Worm (Caenorhabditis elegans) whole organism, L4 larva: ENCODE data around the gene T03D8.6.

Experiments
- F10B5.3 ChIP-seq: sonication (generic microtip); optimal IDR thresholded peaks from 2 replicates; lab custom pipeline; 2016; ENCODE audit warnings: mild to moderate bottlenecking, missing genetic modification characterization, missing compliant biosample characterization
- F37D6.2 ChIP-seq: sonication (generic microtip); optimal IDR thresholded peaks from 2 replicates; lab custom pipeline; 2016; ENCODE audit warnings: mild to moderate bottlenecking, missing genetic modification characterization, missing compliant biosample characterization
- F44E2.7 ChIP-seq: fragments of 200-800 bp; sonication (Bioruptor generic); IDR thresholded peaks from 2 replicates; pipeline ENCODE4 v2.1.2; 2022; ENCODE audit warnings: missing genetic modification characterization, missing compliant biosample characterization
- R02D3.7 ChIP-seq: fragments of 150-350 bp; sonication (generic microtip); optimal IDR thresholded peaks from 3 replicates; lab custom pipeline; 2014; ENCODE audit warnings: missing biosample characterization, missing genetic modification characterization
- Y48G9A.11 ChIP-seq: fragments of 200-800 bp; sonication (Bioruptor generic); IDR thresholded peaks from 2 replicates; pipeline ENCODE4 v1.3.6; 2022; ENCODE audit warnings: missing genetic modification reagents, missing genetic modification characterization, missing compliant biosample characterization
- Y75B8A.6 ChIP-seq: fragments of 200-800 bp; sonication (Bioruptor generic); IDR thresholded peaks from 2 replicates; pipeline ENCODE4 v1.3.6; 2022; ENCODE audit warnings: missing genetic modification reagents, missing genetic modification characterization, missing compliant biosample characterization
- ZK546.5 ChIP-seq, 2 experiments: sonication (generic microtip); optimal IDR thresholded peaks; 2 replicates each; lab custom pipeline; 2017; ENCODE audit warnings: missing biosample characterization in 2 of 2, missing genetic modification characterization in 2 of 2
- aly-2 ChIP-seq: sonication (generic microtip); optimal IDR thresholded peaks from 2 replicates; lab custom pipeline; 2018; ENCODE audit warnings: missing biosample characterization, missing genetic modification characterization
- ama-1 ChIP-seq: fragments of 150-350 bp; optimal IDR thresholded peaks from 2 replicates; lab custom pipeline; 2014; ENCODE audit warnings: inconsistent platforms, mixed read lengths
- arid-1 ChIP-seq: fragments of 200-800 bp; sonication (Bioruptor generic); conservative IDR thresholded peaks from 2 replicates; pipeline ENCODE4 v1.3.6; 2022; ENCODE audit warnings: missing genetic modification reagents, missing genetic modification characterization, missing compliant biosample characterization
- ceh-20 ChIP-seq: fragments of 200-800 bp; sonication (Bioruptor generic); IDR thresholded peaks from 2 replicates; pipeline ENCODE4 v1.3.6; 2022; ENCODE audit warnings: missing genetic modification reagents, missing genetic modification characterization, missing compliant biosample characterization
- ceh-82 ChIP-seq: sonication (generic microtip); optimal IDR thresholded peaks from 2 replicates; lab custom pipeline; 2017; ENCODE audit warnings: missing biosample characterization, missing genetic modification characterization
- cey-2 ChIP-seq: sonication (generic microtip); optimal IDR thresholded peaks from 3 replicates; lab custom pipeline; 2017; ENCODE audit warnings: missing genetic modification characterization, mild to moderate bottlenecking, missing compliant biosample characterization, antibody characterized with exemption, borderline replicate concordance; ENCODE audit not compliant: insufficient read depth
- ctbp-1 ChIP-seq: fragments of 200-800 bp; sonication (Bioruptor generic); IDR thresholded peaks from 2 replicates; pipeline ENCODE4 v1.3.6; 2022; ENCODE audit warnings: missing genetic modification reagents, missing genetic modification characterization, missing compliant biosample characterization
- dmd-9 ChIP-seq: fragments of 200-800 bp; sonication (Bioruptor generic); IDR thresholded peaks from 2 replicates; pipeline ENCODE4 v1.3.6; 2022; ENCODE audit warnings: missing genetic modification reagents, missing genetic modification characterization, missing compliant biosample characterization
- dpl-1 ChIP-seq: fragments of 150-350 bp; optimal IDR thresholded peaks from 2 replicates; lab custom pipeline; 2014; ENCODE audit warnings: missing biosample characterization, missing genetic modification reagents, missing genetic modification characterization
- dve-1 ChIP-seq: sonication (generic microtip); optimal IDR thresholded peaks from 2 replicates; lab custom pipeline; 2017; ENCODE audit warnings: antibody characterized with exemption, mild to moderate bottlenecking, missing genetic modification characterization, missing compliant biosample characterization; ENCODE audit not compliant: insufficient read depth
- egl-27 ChIP-seq: sonication (generic microtip); optimal IDR thresholded peaks from 3 replicates; lab custom pipeline; 2017; ENCODE audit warnings: missing biosample characterization, missing genetic modification reagents, missing genetic modification characterization
- fkh-10 ChIP-seq: fragments of 150-350 bp; optimal IDR thresholded peaks from 2 replicates; lab custom pipeline; 2014; ENCODE audit warnings: missing biosample characterization, missing genetic modification reagents, missing genetic modification characterization
- fos-1 ChIP-seq: fragments of 150-350 bp; optimal IDR thresholded peaks from 2 replicates; lab custom pipeline; 2014; ENCODE audit warnings: missing biosample characterization, missing genetic modification characterization
- gei-8 ChIP-seq: fragments of 200-800 bp; sonication (Bioruptor generic); optimal IDR thresholded peaks from 2 replicates; lab custom pipeline; 2018; ENCODE audit warnings: mild to moderate bottlenecking, missing genetic modification characterization, missing compliant biosample characterization
- jun-1 ChIP-seq: fragments of 150-350 bp; optimal IDR thresholded peaks from 2 replicates; lab custom pipeline; 2014; ENCODE audit warnings: missing biosample characterization, missing genetic modification reagents, missing genetic modification characterization
- lin-15B ChIP-seq: fragments of 150-350 bp; sonication (generic microtip); optimal IDR thresholded peaks from 3 replicates; lab custom pipeline; 2014; ENCODE audit warnings: missing biosample characterization, missing genetic modification characterization
- lin-29 ChIP-seq: fragments of 200-800 bp; sonication (Bioruptor generic); IDR thresholded peaks from 2 replicates; pipeline ENCODE4 v1.3.6; 2022; ENCODE audit warnings: missing genetic modification reagents, missing genetic modification characterization, missing compliant biosample characterization
- lin-39 ChIP-seq: fragments of 150-350 bp; optimal IDR thresholded peaks from 2 replicates; lab custom pipeline; 2014; ENCODE audit warnings: missing biosample characterization, missing genetic modification reagents, missing genetic modification characterization
- lsy-2 ChIP-seq, 2 experiments: fragments of 150-350 bp in 1 of 2; sonication (generic microtip) in 1 of 2; optimal IDR thresholded peaks; 2 replicates each; lab custom pipeline; 2014 to 2017; ENCODE audit warnings: missing biosample characterization in 2 of 2, missing genetic modification characterization in 2 of 2
- madf-9 ChIP-seq: fragments of 200-800 bp; sonication (Bioruptor generic); conservative IDR thresholded peaks from 2 replicates; pipeline ENCODE4 v1.3.6; 2022; ENCODE audit warnings: missing genetic modification reagents, missing genetic modification characterization, missing compliant biosample characterization
- mdl-1 ChIP-seq, 2 experiments: fragments of 150-350 bp in 1 of 2; sonication (generic microtip) in 1 of 2; optimal IDR thresholded peaks; 2 replicates each; lab custom pipeline; 2014 to 2017; ENCODE audit warnings: missing biosample characterization in 2 of 2, missing genetic modification characterization in 2 of 2
- mdt-29 ChIP-seq: fragments of 200-800 bp; sonication (Bioruptor generic); IDR thresholded peaks from 2 replicates; pipeline ENCODE4 v1.3.6; 2022; ENCODE audit warnings: missing genetic modification reagents, missing genetic modification characterization, missing compliant biosample characterization
- mep-1 ChIP-seq: fragments of 150-350 bp; sonication (generic microtip); optimal IDR thresholded peaks from 3 replicates; lab custom pipeline; 2014; ENCODE audit warnings: missing biosample characterization, missing genetic modification characterization
- mes-2 ChIP-seq: sonication (generic microtip); optimal IDR thresholded peaks from 2 replicates; lab custom pipeline; 2016; ENCODE audit warnings: missing genotype, mild to moderate bottlenecking, missing genetic modification characterization, missing compliant biosample characterization; ENCODE audit not compliant: poor library complexity, severe bottlenecking
- mxl-2 ChIP-seq: fragments of 200-800 bp; sonication (Bioruptor generic); conservative IDR thresholded peaks from 2 replicates; pipeline ENCODE4 v1.3.6; 2022; ENCODE audit warnings: missing genetic modification reagents, missing genetic modification characterization, missing compliant biosample characterization
- nhr-102 ChIP-seq: sonication (generic microtip); optimal IDR thresholded peaks from 2 replicates; lab custom pipeline; 2016; ENCODE audit warnings: mild to moderate bottlenecking, missing genetic modification characterization, moderate library complexity, missing compliant biosample characterization
- nhr-25 ChIP-seq: sonication (generic microtip); optimal IDR thresholded peaks from 2 replicates; lab custom pipeline; 2017; ENCODE audit warnings: missing genetic modification characterization, mild to moderate bottlenecking, missing compliant biosample characterization, antibody characterized with exemption, moderate library complexity, borderline replicate concordance; ENCODE audit not compliant: insufficient read depth
- nhr-28 ChIP-seq: fragments of 150-350 bp; optimal IDR thresholded peaks from 2 replicates; lab custom pipeline; 2014; ENCODE audit warnings: missing biosample characterization, missing genetic modification characterization
- nhr-77 ChIP-seq: fragments of 150-350 bp; optimal IDR thresholded peaks from 2 replicates; lab custom pipeline; 2014; ENCODE audit warnings: missing biosample characterization, missing genetic modification characterization
- pha-4 ChIP-seq, 2 experiments: fragments of 150-350 bp in 1 of 2; fragments of 200-800 bp in 1 of 2; sonication (Bioruptor generic) in 1 of 2; IDR thresholded peaks in 1 of 2; optimal IDR thresholded peaks in 1 of 2; 2 replicates each; pipeline versions ENCODE4 v1.3.6 to Lab custom; 2014 to 2022; ENCODE audit warnings: missing genetic modification characterization in 2 of 2, missing genetic modification reagents in 2 of 2, missing biosample characterization in 1 of 2, missing compliant biosample characterization in 1 of 2
- php-3 ChIP-seq: fragments of 200-800 bp; sonication (Bioruptor generic); IDR thresholded peaks from 2 replicates; pipeline ENCODE4 v1.3.6; 2022; ENCODE audit warnings: missing genetic modification reagents, missing genetic modification characterization, missing compliant biosample characterization
- saeg-2 ChIP-seq: fragments of 200-800 bp; sonication (Bioruptor generic); IDR thresholded peaks from 2 replicates; pipeline ENCODE4 v1.3.6; 2022; ENCODE audit warnings: missing genetic modification reagents, missing genetic modification characterization, missing compliant biosample characterization
- skn-1 ChIP-seq: fragments of 150-350 bp; optimal IDR thresholded peaks from 2 replicates; lab custom pipeline; 2014; ENCODE audit warnings: missing biosample characterization, missing genetic modification characterization
- snpc-1.2 ChIP-seq: fragments of 200-800 bp; sonication (Bioruptor generic); IDR thresholded peaks from 2 replicates; pipeline ENCODE4 v1.3.6; 2022; ENCODE audit warnings: missing genetic modification reagents, missing genetic modification characterization, missing compliant biosample characterization
- snpc-4 ChIP-seq: fragments of 150-350 bp; optimal IDR thresholded peaks from 2 replicates; lab custom pipeline; 2014; ENCODE audit warnings: missing biosample characterization, missing genetic modification characterization
- spr-3 ChIP-seq: fragments of 200-800 bp; sonication (Bioruptor generic); optimal IDR thresholded peaks from 2 replicates; lab custom pipeline; 2018; ENCODE audit warnings: mild to moderate bottlenecking, missing genetic modification characterization, missing compliant biosample characterization
- tag-97 ChIP-seq: fragments of 200-800 bp; sonication (Bioruptor generic); IDR thresholded peaks from 2 replicates; pipeline ENCODE4 v1.3.6; 2022; ENCODE audit warnings: missing genetic modification characterization, missing compliant biosample characterization
- unc-130 ChIP-seq: sonication (generic microtip); optimal IDR thresholded peaks from 2 replicates; lab custom pipeline; 2016; ENCODE audit warnings: missing genetic modification reagents, missing genetic modification characterization, missing compliant biosample characterization
- unc-39 ChIP-seq: sonication (generic microtip); optimal IDR thresholded peaks from 2 replicates; lab custom pipeline; 2017; ENCODE audit warnings: missing biosample characterization, missing genetic modification characterization
- unc-62 ChIP-seq, 3 experiments: fragments of 150-350 bp in 1 of 3; sonication (generic microtip); optimal IDR thresholded peaks in 2 of 3; peaks in 1 of 3; 1 replicate in 1 of 3; 2 replicates in 2 of 3; lab custom pipeline; 2014 to 2017; ENCODE audit warnings: missing biosample characterization in 3 of 3, missing genetic modification characterization in 3 of 3, missing genetic modification reagents in 3 of 3, missing genotype in 1 of 3
- vab-7 ChIP-seq: fragments of 200-800 bp; sonication (Bioruptor generic); IDR thresholded peaks from 2 replicates; pipeline ENCODE4 v1.3.6; 2022; ENCODE audit warnings: missing genetic modification reagents, missing genetic modification characterization, missing compliant biosample characterization
- zfp-3 ChIP-seq: fragments of 200-800 bp; sonication (Bioruptor generic); conservative IDR thresholded peaks from 2 replicates; pipeline ENCODE4 v1.3.6; 2022; ENCODE audit warnings: missing genetic modification reagents, missing genetic modification characterization, missing compliant biosample characterization
- zip-2 ChIP-seq: fragments of 150-350 bp; optimal IDR thresholded peaks from 2 replicates; lab custom pipeline; 2014; ENCODE audit warnings: missing biosample characterization, missing genetic modification characterization

T03D8.6 gene

DNA sequence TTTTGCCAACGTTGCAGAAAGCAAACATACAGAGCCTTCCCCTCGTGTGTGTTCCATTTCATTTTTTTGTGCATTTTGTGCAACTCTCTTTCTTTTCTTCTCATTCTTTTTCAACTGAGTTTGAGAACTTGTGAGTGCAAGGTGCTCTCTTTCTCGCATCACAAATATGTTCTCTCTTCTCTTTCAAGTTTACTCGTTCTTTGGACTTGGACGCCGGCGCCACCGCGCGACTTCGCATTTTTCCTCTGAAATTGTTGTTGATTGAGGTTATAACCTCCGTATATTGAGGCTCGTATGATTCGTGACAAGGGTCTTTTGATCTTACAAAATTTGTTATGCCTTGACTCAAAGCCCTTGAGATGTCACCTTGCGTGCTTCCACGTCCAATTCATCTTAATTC is 43.4 kb downstream of the T03D8.6 start (continued):
- TF ChIP-seq ama-1 (lab: Kevin White, UChicago) (peak; percentile 44), gei-8 (GFP tag; lab: Kevin White, UChicago) (no peak), mep-1 (tag; lab: Kevin White, UChicago) (peak; percentile 81), jun-1 (no peak), cey-2 (no peak), nhr-77 (peak; percentile 64), unc-39 (no peak), aly-2 (tag; lab: Kevin White, UChicago) (no peak), nhr-28 (tag; lab: Kevin White, UChicago) (peak; percentile 81), egl-27 (tag; lab: Kevin White, UChicago) (no peak), pha-4 (GFP tag; IDR thresholded peaks at IDR 0.05; lab: Robert Waterston, UW) (no peak), pha-4 (tag; optimal IDR thresholded peaks at IDR 0.05; lab: Kevin White, UChicago) (peak; percentile 100), Y75B8A.6 (no peak), F44E2.7 (GFP tag; lab: Robert Waterston, UW) (no peak), nhr-25 (tag; lab: Kevin White, UChicago) (no peak), saeg-2 (GFP tag; lab: Robert Waterston, UW) (no peak), ceh-82 (tag; lab: Kevin White, UChicago) (no peak), lin-29 (GFP tag; lab: Robert Waterston, UW) (no peak), fkh-10 (GFP tag; lab: Kevin White, UChicago) (peak; percentile 13), dmd-9 (GFP tag; lab: Robert Waterston, UW) (no peak), dve-1 (tag; lab: Kevin White, UChicago) (peak; percentile 53), mdt-29 (GFP tag; lab: Robert Waterston, UW) (0 out of 2 replicates have a peak, but pooled peaks have one; percentile 6), nhr-102 (tag; lab: Kevin White, UChicago) (no peak), R02D3.7 (tag; lab: Kevin White, UChicago) (no peak), zip-2 (tag; lab: Kevin White, UChicago) (no peak), dpl-1 (GFP tag; lab: Kevin White, UChicago) (no peak), spr-3 (no peak), unc-62 (GFP tag; optimal IDR thresholded peaks at IDR 0.05 in 1 of 2; lab: Kevin White, UChicago) (peak in 1 of 2 experiments; percentile 74), unc-62 (tag; optimal IDR thresholded peaks at IDR 0.05; lab: Kevin White, UChicago) (no peak), F10B5.3 (tag; lab: Kevin White, UChicago) (no peak), skn-1 (tag; lab: Kevin White, UChicago) (no peak), zfp-3 (GFP tag; lab: Robert Waterston, UW) (peak; percentile 30; the same call in 1 of the 2 replicates), lin-15B (tag; lab: Kevin White, UChicago) (no peak), lsy-2 (tag; optimal IDR thresholded peaks at IDR 0.05; lab: Kevin White, UChicago) (peak; percentile 48 to 64), ZK546.5 (tag; optimal IDR thresholded peaks at IDR 0.05; lab: Kevin White, UChicago) (no peak), F37D6.2 (tag; lab: Kevin White, UChicago) (no peak), madf-9 (peak; percentile 62; the same call in 1 of the 2 replicates), mes-2 (peak; percentile 61), tag-97 (GFP tag; lab: Robert Waterston, UW) (no peak), php-3 (GFP tag; lab: Robert Waterston, UW) (peak; percentile 56; the same call in 1 of the 2 replicates), vab-7 (GFP tag; lab: Robert Waterston, UW) (no peak), mdl-1 (tag; optimal IDR thresholded peaks at IDR 0.05; lab: Kevin White, UChicago) (peak in 1 of 2 experiments; percentile 77), fos-1 (tag; lab: Kevin White, UChicago) (no peak), Y48G9A.11 (no peak), lin-39 (tag; lab: Kevin White, UChicago) (no peak), mxl-2 (no peak), snpc-4 (tag; lab: Kevin White, UChicago) (no peak), ceh-20 (GFP tag; lab: Robert Waterston, UW) (no peak), ctbp-1 (GFP tag; lab: Robert Waterston, UW) (peak; percentile 73), arid-1 (0 out of 2 replicates have a peak, but pooled peaks have one; percentile 30), snpc-1.2 (GFP tag; lab: Robert Waterston, UW) (no peak), unc-130 (GFP tag; lab: Kevin White, UChicago) (no peak)
